Worm (Caenorhabditis elegans) whole organism, mixed stage, embryonic: Measurements from ENCODE around the gene lmtr-5.

Source experiments
- M03D4.4 ChIP-seq: sonication (generic microtip); optimal IDR thresholded peaks from 2 replicates; lab custom pipeline; 2017; ENCODE audit warnings: mild to moderate bottlenecking, missing genetic modification characterization, missing compliant biosample characterization
- bed-3 ChIP-seq: fragments of 200-800 bp; sonication (Bioruptor generic); optimal IDR thresholded peaks from 3 replicates; lab custom pipeline; 2018; ENCODE audit warnings: mild to moderate bottlenecking, missing genetic modification characterization, moderate library complexity, missing compliant biosample characterization
- blmp-1 ChIP-seq: fragments of 150-350 bp; optimal IDR thresholded peaks from 2 replicates; lab custom pipeline; 2014; ENCODE audit warnings: missing biosample characterization, missing genetic modification characterization
- ceh-39 ChIP-seq: fragments of 150-350 bp; optimal IDR thresholded peaks from 2 replicates; lab custom pipeline; 2014; ENCODE audit warnings: missing biosample characterization, missing genetic modification characterization
- ceh-43 ChIP-seq: fragments of 200-800 bp; sonication (Bioruptor generic); optimal IDR thresholded peaks from 2 replicates; lab custom pipeline; 2018; ENCODE audit warnings: mild to moderate bottlenecking, missing genetic modification characterization, moderate library complexity, missing compliant biosample characterization
- ceh-83 ChIP-seq: fragments of 200-800 bp; sonication (Bioruptor generic); optimal IDR thresholded peaks from 2 replicates; lab custom pipeline; 2018; ENCODE audit warnings: mild to moderate bottlenecking, missing genetic modification characterization, missing compliant biosample characterization
- ces-1 ChIP-seq: fragments of 150-350 bp; optimal IDR thresholded peaks from 2 replicates; lab custom pipeline; 2014; ENCODE audit warnings: missing biosample characterization, missing genetic modification reagents, missing genetic modification characterization
- cnd-1 ChIP-seq: fragments of 200-800 bp; sonication (Bioruptor generic); optimal IDR thresholded peaks from 2 replicates; lab custom pipeline; 2018; ENCODE audit warnings: mild to moderate bottlenecking, missing genetic modification characterization, missing compliant biosample characterization
- drap-1 ChIP-seq: fragments of 200-800 bp; sonication (Bioruptor generic); optimal IDR thresholded peaks from 3 replicates; lab custom pipeline; 2018; ENCODE audit warnings: mild to moderate bottlenecking, missing genetic modification characterization, missing compliant biosample characterization
- elt-1 ChIP-seq: sonication (generic microtip); optimal IDR thresholded peaks from 2 replicates; lab custom pipeline; 2017; ENCODE audit warnings: missing genetic modification characterization, mild to moderate bottlenecking, missing compliant biosample characterization, antibody characterized with exemption, moderate library complexity, borderline replicate concordance; ENCODE audit not compliant: insufficient read depth
- flh-1 ChIP-seq: fragments of 200-800 bp; sonication (Bioruptor generic); optimal IDR thresholded peaks from 2 replicates; lab custom pipeline; 2018; ENCODE audit warnings: mild to moderate bottlenecking, missing genetic modification characterization, moderate library complexity, missing compliant biosample characterization
- ham-2 ChIP-seq: fragments of 200-800 bp; sonication (Bioruptor generic); optimal IDR thresholded peaks from 2 replicates; lab custom pipeline; 2018; ENCODE audit warnings: mild to moderate bottlenecking, missing genetic modification characterization, missing compliant biosample characterization
- lin-13 ChIP-seq: fragments of 150-350 bp; optimal IDR thresholded peaks from 2 replicates; lab custom pipeline; 2014; ENCODE audit warnings: missing biosample characterization, missing genetic modification characterization
- lin-32 ChIP-seq: fragments of 200-800 bp; sonication (Bioruptor generic); optimal IDR thresholded peaks from 2 replicates; lab custom pipeline; 2018; ENCODE audit warnings: mild to moderate bottlenecking, missing genetic modification characterization, missing compliant biosample characterization
- lsy-2 ChIP-seq: fragments of 150-350 bp; optimal IDR thresholded peaks from 2 replicates; lab custom pipeline; 2014; ENCODE audit warnings: missing biosample characterization, missing genetic modification characterization
- mab-5 ChIP-seq: fragments of 150-350 bp; optimal IDR thresholded peaks from 2 replicates; lab custom pipeline; 2014; ENCODE audit warnings: missing biosample characterization, missing genetic modification characterization
- mep-1 ChIP-seq: fragments of 150-350 bp; optimal IDR thresholded peaks from 2 replicates; lab custom pipeline; 2017; ENCODE audit warnings: missing biosample characterization, missing genetic modification reagents, missing genetic modification characterization, inconsistent platforms
- mls-2 ChIP-seq: sonication (generic microtip); optimal IDR thresholded peaks from 2 replicates; lab custom pipeline; 2016; ENCODE audit warnings: mild to moderate bottlenecking, missing genetic modification characterization, moderate library complexity, missing compliant biosample characterization
- nhr-2 ChIP-seq: fragments of 150-350 bp; optimal IDR thresholded peaks from 2 replicates; lab custom pipeline; 2014; ENCODE audit warnings: missing biosample characterization, missing genetic modification characterization
- nhr-28 ChIP-seq: fragments of 150-350 bp; optimal IDR thresholded peaks from 2 replicates; lab custom pipeline; 2014; ENCODE audit warnings: missing biosample characterization, missing genetic modification characterization
- nhr-76 ChIP-seq: sonication (generic microtip); optimal IDR thresholded peaks from 2 replicates; lab custom pipeline; 2017; ENCODE audit warnings: missing biosample characterization, missing genetic modification characterization
- pha-4 ChIP-seq: fragments of 150-350 bp; optimal IDR thresholded peaks from 2 replicates; lab custom pipeline; 2018; ENCODE audit warnings: missing biosample characterization, missing genetic modification reagents, missing genetic modification characterization
- sem-2 ChIP-seq: fragments of 200-800 bp; sonication (Bioruptor generic); optimal IDR thresholded peaks from 2 replicates; lab custom pipeline; 2018; ENCODE audit warnings: mild to moderate bottlenecking, missing genetic modification characterization, missing compliant biosample characterization
- snpc-4 ChIP-seq: fragments of 150-350 bp; optimal IDR thresholded peaks from 2 replicates; lab custom pipeline; 2014; ENCODE audit warnings: missing biosample characterization, missing genetic modification characterization
- sptf-1 ChIP-seq: sonication (generic microtip); optimal IDR thresholded peaks from 2 replicates; lab custom pipeline; 2017; ENCODE audit warnings: mild to moderate bottlenecking, missing genetic modification characterization, moderate library complexity, missing compliant biosample characterization
- unc-39 ChIP-seq: fragments of 150-350 bp; optimal IDR thresholded peaks from 2 replicates; lab custom pipeline; 2014; ENCODE audit warnings: missing biosample characterization, missing genetic modification characterization
- unc-62 ChIP-seq: fragments of 150-350 bp; optimal IDR thresholded peaks from 2 replicates; lab custom pipeline; 2014; ENCODE audit warnings: missing biosample characterization, missing genetic modification reagents, missing genetic modification characterization
- zip-8 ChIP-seq: fragments of 150-350 bp; optimal IDR thresholded peaks from 2 replicates; lab custom pipeline; 2014; ENCODE audit warnings: missing biosample characterization, missing genetic modification characterization
- ztf-11 ChIP-seq: fragments of 150-350 bp; optimal IDR thresholded peaks from 2 replicates; lab custom pipeline; 2014; ENCODE audit warnings: missing biosample characterization, missing genetic modification characterization

Gene lmtr-5

ce11 chrIII:3185232-3185631, 1.8 kb downstream of the lmtr-5 start:
- no peak for TF ChIP-seq unc-62

- no peak for TF ChIP-seq blmp-1 (tag; lab: Kevin White, UChicago)
- TF ChIP-seq ceh-39 (tag; lab: Kevin White, UChicago) = no peak
- TF ChIP-seq snpc-4 (tag; lab: Kevin White, UChicago) = no peak
- no peak for TF ChIP-seq ceh-83 (GFP tag; lab: Kevin White, UChicago)
- TF ChIP-seq unc-39 = no peak
- TF ChIP-seq mls-2 (tag; lab: Kevin White, UChicago) = no peak
- TF ChIP-seq lin-32 = no peak
- TF ChIP-seq zip-8 (tag; lab: Kevin White, UChicago) = no peak
- no peak for TF ChIP-seq ces-1 (GFP tag; lab: Kevin White, UChicago)
- no peak for TF ChIP-seq lin-13 (tag; lab: Kevin White, UChicago)
- TF ChIP-seq unc-62 = no peak
- TF ChIP-seq cnd-1 (tag; lab: Kevin White, UChicago) = no peak
- TF ChIP-seq mab-5 (tag; lab: Kevin White, UChicago) = no peak
- TF ChIP-seq flh-1 (GFP tag; lab: Kevin White, UChicago) = no peak
These were observed 2.5 kb downstream of the lmtr-5 start, which contains the start of gene mks-1 for ce11 chrIII:3185980-3186379. mks-1 (plus strand) TSS chrIII:3186280.

- TF ChIP-seq elt-1 (tag; lab: Kevin White, UChicago) (no peak), blmp-1 (tag; lab: Kevin White, UChicago) (no peak), ztf-11 (tag; lab: Kevin White, UChicago) (no peak), lsy-2 (tag; lab: Kevin White, UChicago) (no peak), unc-39 (no peak), nhr-28 (tag; lab: Kevin White, UChicago) (no peak), ham-2 (GFP tag; lab: Kevin White, UChicago) (no peak), mep-1 (tag; lab: Kevin White, UChicago) (no peak), sptf-1 (tag; lab: Kevin White, UChicago) (no peak), sem-2 (GFP tag; lab: Kevin White, UChicago) (no peak), ceh-43 (GFP tag; lab: Kevin White, UChicago) (no peak), nhr-2 (no peak), mab-5 (tag; lab: Kevin White, UChicago) (no peak), flh-1 (GFP tag; lab: Kevin White, UChicago) (no peak), zip-8 (tag; lab: Kevin White, UChicago) (no peak), bed-3 (GFP tag; lab: Kevin White, UChicago) (no peak)
These were observed 5.1 kb downstream of the lmtr-5 start for ce11 chrIII:3188564-3188963.

ce11 chrIII:3190660-3191059, 7.2 kb downstream of the lmtr-5 start:
- no peak for TF ChIP-seq elt-1 (tag; lab: Kevin White, UChicago)
- no peak for TF ChIP-seq nhr-2
- no peak for TF ChIP-seq ztf-11 (tag; lab: Kevin White, UChicago)
- TF ChIP-seq mls-2 (tag; lab: Kevin White, UChicago) = no peak
- TF ChIP-seq lin-32 = no peak
- no peak for TF ChIP-seq M03D4.4 (tag; lab: Kevin White, UChicago)
- no peak for TF ChIP-seq unc-62
- TF ChIP-seq pha-4 = no peak
- no peak for TF ChIP-seq sem-2 (GFP tag; lab: Kevin White, UChicago)

ce11 chrIII:3191195-3191594, 7.7 kb downstream of the lmtr-5 start, which contains the start of gene R148.8:
R148.8 (plus strand) TSS chrIII:3191495.
- TF ChIP-seq ces-1 (GFP tag; lab: Kevin White, UChicago) (no peak), ham-2 (GFP tag; lab: Kevin White, UChicago) (no peak), mep-1 (tag; lab: Kevin White, UChicago) (no peak)

ce11 chrIII:3191729-3192128, 8.3 kb downstream of the lmtr-5 start:
- TF ChIP-seq mls-2 (tag; lab: Kevin White, UChicago) (no peak), mab-5 (tag; lab: Kevin White, UChicago) (no peak), M03D4.4 (tag; lab: Kevin White, UChicago) (no peak), ceh-43 (GFP tag; lab: Kevin White, UChicago) (no peak), ceh-83 (GFP tag; lab: Kevin White, UChicago) (no peak), unc-39 (no peak), drap-1 (no peak), nhr-76 (no peak), cnd-1 (tag; lab: Kevin White, UChicago) (no peak), ces-1 (GFP tag; lab: Kevin White, UChicago) (no peak)
